Worm (Caenorhabditis elegans) whole organism, L3 larva: Measurements from ENCODE around the gene clec-161.

Source experiments
- R02D3.7 ChIP-seq: fragments of 150-350 bp; optimal IDR thresholded peaks from 2 replicates; lab custom pipeline; 2014; ENCODE audit warnings: missing biosample characterization, missing genetic modification characterization
- ZK546.5 ChIP-seq: sonication (generic microtip); optimal IDR thresholded peaks from 2 replicates; lab custom pipeline; 2017; ENCODE audit warnings: missing biosample characterization, missing genetic modification characterization
- aly-2 ChIP-seq: fragments of 150-350 bp; optimal IDR thresholded peaks from 2 replicates; lab custom pipeline; 2014; ENCODE audit warnings: missing biosample characterization, missing genetic modification characterization
- ama-1 ChIP-seq: fragments of 150-350 bp; optimal IDR thresholded peaks from 2 replicates; lab custom pipeline; 2018
- ceh-16 ChIP-seq: sonication (generic microtip); optimal IDR thresholded peaks from 2 replicates; lab custom pipeline; 2017; ENCODE audit warnings: missing biosample characterization, missing genetic modification characterization
- ceh-28 ChIP-seq: fragments of 150-350 bp; optimal IDR thresholded peaks from 2 replicates; lab custom pipeline; 2014; ENCODE audit warnings: missing biosample characterization, missing genetic modification reagents, missing genetic modification characterization
- ceh-82 ChIP-seq: fragments of 150-350 bp; optimal IDR thresholded peaks from 2 replicates; lab custom pipeline; 2014; ENCODE audit warnings: missing biosample characterization, missing genetic modification characterization
- daf-12 ChIP-seq: fragments of 150-350 bp; optimal IDR thresholded peaks from 2 replicates; lab custom pipeline; 2014; ENCODE audit warnings: missing biosample characterization, missing genetic modification reagents, missing genetic modification characterization
- egl-27 ChIP-seq: sonication (generic microtip); optimal IDR thresholded peaks from 4 replicates; lab custom pipeline; 2017; ENCODE audit warnings: missing biosample characterization, missing genetic modification reagents, missing genetic modification characterization
- elt-1 ChIP-seq: fragments of 150-350 bp; optimal IDR thresholded peaks from 2 replicates; lab custom pipeline; 2014; ENCODE audit warnings: missing biosample characterization, missing genetic modification characterization
- elt-2 ChIP-seq: sonication (generic microtip); optimal IDR thresholded peaks from 2 replicates; lab custom pipeline; 2016; ENCODE audit warnings: missing genetic modification reagents, mild to moderate bottlenecking, missing genetic modification characterization, missing compliant biosample characterization
- elt-3 ChIP-seq, 3 experiments: fragments of 150-350 bp in 1 of 3; sonication (generic microtip) in 2 of 3; optimal IDR thresholded peaks; 2 replicates in 2 of 3; 4 replicates in 1 of 3; lab custom pipeline; 2014 to 2017; ENCODE audit warnings: missing biosample characterization in 3 of 3, missing genetic modification characterization in 3 of 3
- fos-1 ChIP-seq: fragments of 150-350 bp; optimal IDR thresholded peaks from 2 replicates; lab custom pipeline; 2014; ENCODE audit warnings: missing biosample characterization, missing genetic modification characterization
- hmg-11 ChIP-seq: sonication (generic microtip); optimal IDR thresholded peaks from 2 replicates; lab custom pipeline; 2016; ENCODE audit warnings: missing genetic modification characterization, missing compliant biosample characterization
- jun-1 ChIP-seq: fragments of 150-350 bp; optimal IDR thresholded peaks from 2 replicates; lab custom pipeline; 2014; ENCODE audit warnings: missing biosample characterization, missing genetic modification reagents, missing genetic modification characterization
- lin-15B ChIP-seq: fragments of 150-350 bp; optimal IDR thresholded peaks from 2 replicates; lab custom pipeline; 2014; ENCODE audit warnings: missing biosample characterization, missing genetic modification characterization
- lin-39 ChIP-seq: fragments of 150-350 bp; optimal IDR thresholded peaks from 2 replicates; lab custom pipeline; 2018; ENCODE audit warnings: missing biosample characterization, missing genetic modification reagents, missing genetic modification characterization
- lsy-12 ChIP-seq: sonication (generic microtip); optimal IDR thresholded peaks from 2 replicates; lab custom pipeline; 2016; ENCODE audit warnings: mild to moderate bottlenecking, missing genetic modification characterization, missing compliant biosample characterization
- mdl-1 ChIP-seq: fragments of 150-350 bp; optimal IDR thresholded peaks from 2 replicates; lab custom pipeline; 2014; ENCODE audit warnings: missing biosample characterization, missing genetic modification characterization
- mml-1 ChIP-seq: fragments of 150-350 bp; sonication (generic microtip); optimal IDR thresholded peaks from 3 replicates; lab custom pipeline; 2014; ENCODE audit warnings: missing biosample characterization, missing genetic modification characterization
- nfya-1 ChIP-seq: sonication (generic microtip); optimal IDR thresholded peaks from 2 replicates; lab custom pipeline; 2017; ENCODE audit warnings: missing genetic modification characterization, mild to moderate bottlenecking, missing compliant biosample characterization, antibody characterized with exemption, moderate library complexity; ENCODE audit not compliant: insufficient read depth
- nhr-11 ChIP-seq: fragments of 150-350 bp; optimal IDR thresholded peaks from 2 replicates; lab custom pipeline; 2014; ENCODE audit warnings: missing biosample characterization, missing genetic modification characterization
- nhr-12 ChIP-seq: fragments of 150-350 bp; optimal IDR thresholded peaks from 2 replicates; lab custom pipeline; 2014; ENCODE audit warnings: missing biosample characterization, missing genetic modification characterization
- nhr-23 ChIP-seq: fragments of 150-350 bp; optimal IDR thresholded peaks from 2 replicates; lab custom pipeline; 2014; ENCODE audit warnings: missing biosample characterization, missing genetic modification reagents, missing genetic modification characterization
- nhr-237 ChIP-seq: fragments of 150-350 bp; optimal IDR thresholded peaks from 2 replicates; lab custom pipeline; 2014; ENCODE audit warnings: missing biosample characterization, missing genetic modification characterization
- nhr-25 ChIP-seq: sonication (generic microtip); optimal IDR thresholded peaks from 2 replicates; lab custom pipeline; 2017; ENCODE audit warnings: missing biosample characterization, missing genetic modification characterization
- nhr-43 ChIP-seq: sonication (generic microtip); optimal IDR thresholded peaks from 2 replicates; lab custom pipeline; 2016; ENCODE audit warnings: mild to moderate bottlenecking, missing genetic modification characterization, missing compliant biosample characterization; ENCODE audit not compliant: poor library complexity, severe bottlenecking
- nhr-76 ChIP-seq: fragments of 150-350 bp; sonication (generic microtip); optimal IDR thresholded peaks from 5 replicates; lab custom pipeline; 2014; ENCODE audit warnings: missing biosample characterization, missing genetic modification characterization
- nhr-77 ChIP-seq: fragments of 150-350 bp; optimal IDR thresholded peaks from 2 replicates; lab custom pipeline; 2014; ENCODE audit warnings: missing biosample characterization, missing genetic modification characterization
- pha-4 ChIP-seq: fragments of 150-350 bp; optimal IDR thresholded peaks from 2 replicates; lab custom pipeline; 2014; ENCODE audit warnings: missing biosample characterization, missing genetic modification reagents, missing genetic modification characterization
- pqm-1 ChIP-seq: fragments of 150-350 bp; optimal IDR thresholded peaks from 2 replicates; lab custom pipeline; 2017; ENCODE audit warnings: missing biosample characterization, missing genetic modification characterization, inconsistent platforms
- snpc-4 ChIP-seq: fragments of 150-350 bp; optimal IDR thresholded peaks from 2 replicates; lab custom pipeline; 2014; ENCODE audit warnings: missing biosample characterization, missing genetic modification characterization
- tbx-2 ChIP-seq: sonication (generic microtip); optimal IDR thresholded peaks from 2 replicates; lab custom pipeline; 2016; ENCODE audit warnings: mild to moderate bottlenecking, missing genetic modification characterization, missing compliant biosample characterization
- unc-39 ChIP-seq: sonication (generic microtip); optimal IDR thresholded peaks from 4 replicates; lab custom pipeline; 2017; ENCODE audit warnings: missing biosample characterization, missing genetic modification characterization
- zag-1 ChIP-seq: fragments of 150-350 bp; optimal IDR thresholded peaks from 2 replicates; lab custom pipeline; 2014; ENCODE audit warnings: missing biosample characterization, missing genetic modification characterization

clec-161 gene

DNA sequence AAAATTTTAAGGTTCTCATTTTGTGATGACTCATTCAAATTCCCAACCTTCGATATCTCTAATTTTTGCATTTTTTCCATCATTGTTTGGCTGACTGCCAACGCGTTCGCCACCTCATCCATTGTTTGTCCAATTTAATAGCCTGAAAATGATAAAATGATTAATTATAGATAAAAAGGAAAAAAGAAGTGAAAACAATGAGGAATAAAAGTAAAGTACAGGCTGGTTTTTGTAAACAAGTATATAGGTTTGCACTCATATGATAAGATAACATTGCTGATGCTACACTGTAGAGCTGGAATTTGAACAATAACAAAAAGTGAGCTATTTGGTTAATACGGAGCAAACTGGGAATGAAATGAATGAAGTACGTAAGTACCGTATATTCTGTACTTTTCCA lies 26.3 kb downstream of the clec-161 start, which contains the start of gene C48B4.3:
TSS of gene C48B4.3 (minus strand) at position 149 of the 400 bp plus-strand sequence.
- peak; percentile 42 for TF ChIP-seq jun-1 (tag; lab: Kevin White, UChicago)
- TF ChIP-seq ceh-82 (tag; lab: Kevin White, UChicago): no peak
- TF ChIP-seq pha-4 (tag; lab: Kevin White, UChicago): peak; percentile 65
- no peak for TF ChIP-seq ZK546.5 (tag; lab: Kevin White, UChicago)
- TF ChIP-seq lsy-12 (tag; lab: Kevin White, UChicago): no peak
- no peak for TF ChIP-seq nhr-11
- peak; percentile 59 for TF ChIP-seq elt-2 (tag; lab: Kevin White, UChicago)
- TF ChIP-seq tbx-2 (tag; lab: Kevin White, UChicago): no peak
- no peak for TF ChIP-seq nhr-25 (tag; lab: Kevin White, UChicago)
- TF ChIP-seq pqm-1 (tag; lab: Kevin White, UChicago): peak; percentile 92
- no peak for TF ChIP-seq elt-1 (tag; lab: Kevin White, UChicago)
- no peak for TF ChIP-seq elt-3 (tag; optimal IDR thresholded peaks at IDR 0.05; lab: Kevin White, UChicago)
- no peak for TF ChIP-seq unc-39 (tag; lab: Kevin White, UChicago)
- no peak for TF ChIP-seq nfya-1 (tag; lab: Kevin White, UChicago)
- no peak for TF ChIP-seq zag-1 (tag; lab: Kevin White, UChicago)
- TF ChIP-seq lin-39: no peak
- TF ChIP-seq ceh-16: no peak
- no peak for TF ChIP-seq nhr-43 (tag; lab: Kevin White, UChicago)
- no peak for TF ChIP-seq egl-27 (tag; lab: Kevin White, UChicago)
- TF ChIP-seq nhr-77 (tag; lab: Kevin White, UChicago): no peak
- TF ChIP-seq mml-1 (tag; lab: Kevin White, UChicago): no peak
- no peak for TF ChIP-seq R02D3.7 (tag; lab: Kevin White, UChicago)
- no peak for TF ChIP-seq fos-1 (tag; lab: Kevin White, UChicago)
- TF ChIP-seq hmg-11 (tag; lab: Kevin White, UChicago): no peak
- TF ChIP-seq lin-15B: no peak
- no peak for TF ChIP-seq aly-2 (tag; lab: Kevin White, UChicago)

DNA sequence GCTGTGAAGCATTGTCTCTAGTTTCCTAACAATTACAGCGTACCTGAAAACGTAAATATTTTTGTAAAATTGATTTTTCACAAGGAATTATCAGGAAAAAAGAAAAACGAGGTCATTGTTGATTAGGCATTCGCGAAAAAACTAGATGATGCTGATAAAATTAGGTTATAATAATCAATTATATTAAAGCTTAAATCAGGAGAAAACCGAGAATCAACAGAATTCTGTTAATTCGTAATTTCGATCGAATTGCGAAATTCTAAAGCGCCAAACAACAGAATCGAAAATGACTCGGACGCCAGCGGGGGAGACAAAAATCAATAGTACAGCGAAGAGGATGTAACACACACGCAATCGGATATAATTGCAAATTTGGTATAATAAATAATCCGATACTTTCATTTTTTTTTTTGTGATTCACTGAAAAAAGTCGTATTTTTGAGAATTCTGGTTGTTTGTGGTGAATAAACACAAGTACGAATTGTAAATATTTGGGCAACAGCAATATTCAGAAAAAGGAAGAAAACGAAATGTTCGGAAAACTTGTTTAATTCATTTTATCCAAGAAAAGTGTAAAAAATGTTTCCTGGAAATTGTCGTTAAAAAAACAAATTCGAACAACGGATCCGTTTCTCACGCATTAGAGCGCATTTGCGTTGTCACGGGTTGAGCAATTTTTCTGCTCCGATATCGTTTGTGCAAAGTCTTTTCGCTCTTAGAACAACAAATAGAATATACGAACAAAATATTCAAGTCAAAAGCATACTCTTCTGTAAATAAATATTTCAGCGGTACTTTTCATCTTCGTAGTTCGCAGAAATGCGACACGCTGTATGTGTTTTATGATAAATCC lies 28.3 kb downstream of the clec-161 start, which contains the start of gene ced-7:
TSS of gene ced-7 (minus strand) at position 51 of the 853 bp plus-strand sequence.
- TF ChIP-seq lin-15B (peak; percentile 67), nfya-1 (tag; lab: Kevin White, UChicago) (peak; percentile 46), snpc-4 (tag; lab: Kevin White, UChicago) (peak; percentile 27), ceh-28 (tag; lab: Kevin White, UChicago) (peak; percentile 12), nhr-12 (tag; lab: Kevin White, UChicago) (no peak), lin-39 (peak; percentile 22), pha-4 (tag; lab: Kevin White, UChicago) (peak; percentile 19), jun-1 (tag; lab: Kevin White, UChicago) (no peak), nhr-25 (tag; lab: Kevin White, UChicago) (no peak)

- TF ChIP-seq daf-12 (tag; lab: Kevin White, UChicago) (no peak), nhr-23 (tag; lab: Kevin White, UChicago) (no peak), nhr-237 (no peak), aly-2 (tag; lab: Kevin White, UChicago) (no peak), lin-15B (peak; percentile 45), ama-1 (lab: Kevin White, UChicago) (no peak), mdl-1 (tag; lab: Kevin White, UChicago) (no peak), nfya-1 (tag; lab: Kevin White, UChicago) (peak; percentile 100), nhr-76 (tag; lab: Kevin White, UChicago) (no peak), lsy-12 (tag; lab: Kevin White, UChicago) (no peak), ceh-82 (tag; lab: Kevin White, UChicago) (no peak), elt-3 (tag; optimal IDR thresholded peaks at IDR 0.05; lab: Kevin White, UChicago) (no peak), elt-2 (tag; lab: Kevin White, UChicago) (no peak)
Observed at ce11 chrIII:9570869-9571268, 37.7 kb downstream of the clec-161 start.
